Worm (Caenorhabditis elegans): ENCODE results near the gene mpdu-1.

mpdu-1 gene

DNA sequence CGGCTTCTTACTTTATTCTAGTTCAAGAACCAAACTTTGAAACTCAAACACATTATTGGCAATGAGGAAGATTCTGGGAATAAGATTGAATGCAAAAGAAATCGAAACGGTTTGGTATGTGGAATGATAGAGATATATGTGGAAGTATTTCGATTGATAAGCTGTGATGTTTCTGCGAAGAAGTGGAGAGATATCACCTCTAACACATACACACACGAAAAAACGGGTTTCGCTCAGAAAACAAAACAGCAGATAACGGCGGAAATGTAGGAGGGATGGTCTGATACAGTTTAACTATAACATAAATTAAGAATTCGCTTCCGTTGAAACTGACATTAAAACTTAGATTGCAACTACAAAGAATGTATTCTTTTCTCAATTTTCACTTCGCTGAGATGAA is 42.3 kb upstream of the mpdu-1 start:
- no peak for TF ChIP-seq nhr-237 (tag; optimal IDR thresholded peaks at IDR 0.05)
- TF ChIP-seq elt-3 (tag; optimal IDR thresholded peaks at IDR 0.05) = peak in 1 of 3 experiments; percentile 69
- no peak for TF ChIP-seq ztf-11 (tag; optimal IDR thresholded peaks at IDR 0.05)

DNA sequence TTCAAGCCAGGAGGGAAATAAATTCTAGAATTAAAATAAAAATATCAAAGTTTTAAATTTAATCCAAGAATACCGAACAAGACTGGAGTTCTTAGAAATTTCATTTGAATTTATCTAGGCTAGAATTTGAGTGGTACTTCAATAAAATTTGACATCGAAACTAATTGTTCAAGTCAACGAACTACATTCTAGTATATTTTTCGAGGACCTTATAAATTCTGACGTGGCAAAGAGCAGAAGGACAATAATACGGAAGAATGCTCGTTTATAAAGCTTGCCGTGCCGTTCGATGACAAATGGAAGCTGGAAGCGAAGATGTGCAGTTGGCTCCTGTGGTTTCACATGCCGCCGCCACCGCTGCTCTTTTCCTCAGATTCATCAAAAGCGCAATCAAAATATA is 41.8 kb upstream of the mpdu-1 start:
- TF ChIP-seq hmg-11 (tag; optimal IDR thresholded peaks at IDR 0.05) (no peak), pqm-1 (tag; optimal IDR thresholded peaks at IDR 0.05) (no peak), nhr-237 (tag; optimal IDR thresholded peaks at IDR 0.05) (no peak), ztf-11 (tag; optimal IDR thresholded peaks at IDR 0.05) (no peak), nhr-67 (tag; optimal IDR thresholded peaks at IDR 0.05) (no peak), snpc-4 (tag; optimal IDR thresholded peaks at IDR 0.05) (no peak), pha-4 (tag; optimal IDR thresholded peaks at IDR 0.05) (no peak), daf-12 (tag; optimal IDR thresholded peaks at IDR 0.05) (no peak), fkh-2 (tag; optimal IDR thresholded peaks at IDR 0.05) (no peak), lin-39 (tag; optimal IDR thresholded peaks at IDR 0.05) (no peak)

DNA sequence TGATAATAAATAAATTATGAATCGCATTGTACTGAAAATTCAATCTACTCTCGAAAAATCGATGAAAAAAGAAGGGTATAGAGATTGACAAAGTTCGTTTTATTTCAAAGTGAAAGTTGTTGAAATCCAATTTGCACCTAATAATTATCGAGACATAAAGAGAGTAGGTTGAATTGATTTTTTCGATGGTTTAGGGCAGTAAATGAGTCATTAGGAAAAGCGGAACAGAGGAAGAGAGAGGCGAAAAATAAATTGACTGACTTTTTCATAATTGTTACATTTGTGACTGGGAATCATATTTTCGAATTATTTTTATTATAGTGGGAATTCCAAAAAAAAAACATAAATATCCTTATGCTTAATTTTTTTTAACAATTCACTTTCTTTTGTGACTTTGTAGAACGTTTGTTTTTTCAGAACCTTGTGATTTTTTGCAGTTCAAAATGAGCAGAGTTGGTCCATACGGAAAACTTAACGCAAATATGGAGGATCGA is 35.4 kb upstream of the mpdu-1 start, which contains the start of the genes pho-6 and F52E1.3:
Gene pho-6, minus strand, starts transcription at position 101 of the 494 bp plus-strand sequence.
Gene F52E1.3, plus strand, starts transcription at position 444 of the 494 bp plus-strand sequence.
- TF ChIP-seq elt-1 (tag; optimal IDR thresholded peaks at IDR 0.05) = no peak
- no peak for TF ChIP-seq lin-15B (tag; optimal IDR thresholded peaks at IDR 0.05)
- no peak for TF ChIP-seq nhr-76 (tag; optimal IDR thresholded peaks at IDR 0.05)
- TF ChIP-seq sea-2 (GFP tag; optimal IDR thresholded peaks at IDR 0.05) = no peak
- no peak for TF ChIP-seq ztf-4 (tag; optimal IDR thresholded peaks at IDR 0.05)
- TF ChIP-seq ceh-28 (tag; optimal IDR thresholded peaks at IDR 0.05) = no peak
- no peak for TF ChIP-seq egl-27 (tag; optimal IDR thresholded peaks at IDR 0.05)

DNA sequence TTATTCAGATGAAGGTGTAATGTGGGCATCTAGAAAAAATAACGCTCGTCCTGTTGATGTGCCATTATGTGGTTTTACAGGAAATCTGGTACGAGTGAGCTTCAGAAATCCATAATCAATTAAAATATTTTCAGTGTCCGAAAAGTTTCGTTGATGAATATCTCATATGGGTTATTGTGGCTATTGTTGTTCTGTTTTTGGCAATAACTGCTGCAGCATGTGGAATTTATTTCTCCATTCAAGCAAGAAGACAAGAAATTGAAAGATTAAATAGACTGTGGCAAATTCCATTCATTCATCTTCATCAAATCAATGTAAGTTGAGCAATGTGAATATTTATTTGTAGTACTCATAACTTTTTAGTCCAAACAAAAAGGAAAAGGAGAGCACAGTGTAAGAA is 30.3 kb upstream of the mpdu-1 start:
- TF ChIP-seq ZK546.5 (tag; optimal IDR thresholded peaks at IDR 0.05) = no peak
- TF ChIP-seq nfya-1 (tag; optimal IDR thresholded peaks at IDR 0.05; ENCODE audit: insufficient read depth) = no peak
- TF ChIP-seq ceh-82 (tag; optimal IDR thresholded peaks at IDR 0.05) = no peak

DNA sequence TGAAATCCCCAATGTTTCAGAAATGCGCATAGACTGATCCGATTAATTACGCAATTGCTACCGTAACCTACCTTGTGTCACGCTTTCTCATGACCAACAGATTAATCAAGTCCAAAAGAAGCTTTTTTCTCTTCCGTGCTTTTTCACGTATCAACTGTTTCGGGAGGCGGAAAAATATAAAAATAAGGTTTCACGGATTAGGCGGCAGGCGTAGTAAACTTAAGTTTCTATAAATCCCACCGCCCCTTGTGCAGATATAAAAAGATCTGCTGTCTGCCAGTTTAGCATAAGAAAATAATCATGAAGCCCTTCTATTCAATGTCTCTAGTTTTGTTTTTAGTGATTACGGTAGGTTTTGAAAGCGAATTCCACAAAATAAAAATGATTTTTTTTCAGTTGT is 28.1 kb upstream of the mpdu-1 start, which contains the start of gene gcy-7:
Gene gcy-7, plus strand, starts transcription at position 301 of the 400 bp plus-strand sequence.
- TF ChIP-seq nhr-23 (tag; optimal IDR thresholded peaks at IDR 0.05) (no peak), nhr-28 (tag; optimal IDR thresholded peaks at IDR 0.05) (no peak), lsy-12 (tag; optimal IDR thresholded peaks at IDR 0.05) (no peak), elt-2 (tag; optimal IDR thresholded peaks at IDR 0.05) (no peak), mml-1 (tag; optimal IDR thresholded peaks at IDR 0.05) (no peak), nhr-43 (tag; optimal IDR thresholded peaks at IDR 0.05; ENCODE audit: poor library complexity, severe bottlenecking) (no peak)

DNA sequence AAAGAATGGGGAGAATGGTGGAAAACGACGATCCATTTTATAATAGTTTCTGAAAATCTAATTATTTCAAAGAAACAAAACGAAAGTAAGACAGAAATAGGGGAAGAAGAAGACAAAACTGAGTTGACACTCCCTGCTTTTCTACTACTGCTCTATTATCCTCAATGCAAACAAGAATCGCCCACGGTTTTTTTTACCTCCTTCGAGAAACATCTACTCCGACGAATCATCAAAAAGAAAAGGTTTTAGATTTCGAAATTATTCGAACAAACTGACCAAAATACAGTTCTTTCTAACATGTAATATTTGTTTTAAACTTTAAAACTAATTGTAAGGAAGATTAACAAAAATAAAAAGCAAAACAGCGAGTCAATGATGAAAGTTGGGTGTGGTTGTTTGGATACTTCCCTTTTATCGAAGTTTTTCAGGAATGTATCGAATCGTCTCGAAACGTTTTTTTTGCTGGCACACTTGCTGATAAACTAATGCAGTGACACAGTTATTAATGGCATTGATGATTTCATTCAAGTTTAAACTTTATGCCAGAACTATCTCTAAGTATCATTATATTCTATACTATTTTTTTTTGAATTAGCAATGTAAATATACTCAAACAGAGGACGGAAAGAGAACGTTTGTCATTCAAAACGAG is 27.0 kb upstream of the mpdu-1 start, which contains the start of gene hsp-17:
Gene hsp-17, minus strand, starts transcription at position 51 of the 652 bp plus-strand sequence.
- TF ChIP-seq pqm-1 (tag; optimal IDR thresholded peaks at IDR 0.05) (peak; percentile 55), lin-15B (tag; optimal IDR thresholded peaks at IDR 0.05) (no peak), ceh-28 (tag; optimal IDR thresholded peaks at IDR 0.05) (no peak), lin-39 (tag; optimal IDR thresholded peaks at IDR 0.05) (no peak), nhr-11 (tag; optimal IDR thresholded peaks at IDR 0.05) (no peak), pha-4 (tag; optimal IDR thresholded peaks at IDR 0.05) (no peak), elt-1 (tag; optimal IDR thresholded peaks at IDR 0.05) (no peak), nhr-12 (tag; optimal IDR thresholded peaks at IDR 0.05) (no peak), lsy-12 (tag; optimal IDR thresholded peaks at IDR 0.05) (no peak), nfya-1 (tag; optimal IDR thresholded peaks at IDR 0.05; ENCODE audit: insufficient read depth) (no peak), fkh-10 (GFP tag; optimal IDR thresholded peaks at IDR 0.05) (no peak), elt-2 (tag; optimal IDR thresholded peaks at IDR 0.05) (peak; percentile 75), fos-1 (tag; optimal IDR thresholded peaks at IDR 0.05) (no peak), ZK546.5 (tag; optimal IDR thresholded peaks at IDR 0.05) (no peak), nhr-76 (tag; optimal IDR thresholded peaks at IDR 0.05) (no peak)

Data from whole organism, L3 larva.